Fruit fly (Drosophila melanogaster) Kc167 (cell line): ENCODE results near the gene dnc.

Experiments
- insv ChIP-seq: fragments of >200 bp; optimal IDR thresholded peaks from 3 replicates; lab custom pipeline; 2018; ENCODE audit warnings: missing external identifiers
- psq ChIP-seq: fragments of >200 bp; optimal IDR thresholded peaks from 2 replicates; lab custom pipeline; 2017; ENCODE audit warnings: missing external identifiers

DNA sequence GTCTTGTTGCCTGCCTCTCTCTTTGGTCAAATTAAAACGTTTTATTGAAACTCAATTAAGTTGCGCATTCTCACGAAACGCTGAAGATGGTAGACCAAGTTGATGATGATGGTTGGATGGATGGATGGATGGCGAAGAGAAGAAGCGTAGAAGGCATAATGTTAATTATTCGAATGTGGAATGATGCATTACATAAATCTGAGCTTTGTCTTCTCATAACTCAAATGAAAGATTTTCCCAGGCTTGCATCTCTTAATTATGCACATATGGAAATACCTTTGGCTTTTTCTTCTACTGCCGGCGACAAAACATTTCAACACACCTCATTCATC, 24.8 kb upstream of the dnc start:
- TF ChIP-seq insv (lab: Kevin White, UChicago) (no peak), psq (lab: Kevin White, UChicago) (no peak)
